Fruit fly (Drosophila melanogaster): ENCODE data around the gene CG14130.

The CG14130 gene

dm6 chr3L:11847703-11848102 lies 32.5 kb downstream of the CG14130 start, which contains the start of gene CG12521:
Gene CG12521 (minus strand): TSS chr3L:11847803.
- TF ChIP-seq CG17801 (GFP tag; optimal IDR thresholded peaks at IDR 0.05; ENCODE audit: partially characterized antibody) = no peak

DNA sequence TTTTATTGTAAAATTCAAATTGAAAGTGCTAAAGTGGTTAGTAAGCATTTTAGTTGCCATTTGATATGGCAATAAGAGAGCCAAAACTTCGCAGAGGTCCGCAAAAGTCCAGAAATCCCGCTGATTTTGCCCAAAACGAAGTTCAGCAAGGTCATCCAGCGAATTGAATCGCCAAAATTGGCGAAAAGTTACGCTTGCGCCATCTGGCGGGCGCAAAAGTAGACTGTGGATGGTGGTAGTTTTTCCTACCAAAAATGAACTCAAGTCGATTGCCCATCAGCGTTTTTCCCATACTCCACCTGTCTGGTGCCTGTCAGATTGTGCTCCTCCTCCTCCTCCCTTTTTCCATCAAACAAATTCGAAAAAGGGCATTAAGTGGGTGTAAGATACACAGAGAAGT lies 37.7 kb downstream of the CG14130 start:
- no peak for TF ChIP-seq CG17801 (GFP tag; optimal IDR thresholded peaks at IDR 0.05; ENCODE audit: partially characterized antibody)

- TF ChIP-seq CG17801 (GFP tag; optimal IDR thresholded peaks at IDR 0.05; ENCODE audit: partially characterized antibody) = no peak
Measured at dm6 chr3L:11858745-11859144, 43.5 kb downstream of the CG14130 start.

- TF ChIP-seq CG17801 (GFP tag; optimal IDR thresholded peaks at IDR 0.05; ENCODE audit: partially characterized antibody) = no peak
Measured at dm6 chr3L:11862266-11862665, 47.0 kb downstream of the CG14130 start.

DNA sequence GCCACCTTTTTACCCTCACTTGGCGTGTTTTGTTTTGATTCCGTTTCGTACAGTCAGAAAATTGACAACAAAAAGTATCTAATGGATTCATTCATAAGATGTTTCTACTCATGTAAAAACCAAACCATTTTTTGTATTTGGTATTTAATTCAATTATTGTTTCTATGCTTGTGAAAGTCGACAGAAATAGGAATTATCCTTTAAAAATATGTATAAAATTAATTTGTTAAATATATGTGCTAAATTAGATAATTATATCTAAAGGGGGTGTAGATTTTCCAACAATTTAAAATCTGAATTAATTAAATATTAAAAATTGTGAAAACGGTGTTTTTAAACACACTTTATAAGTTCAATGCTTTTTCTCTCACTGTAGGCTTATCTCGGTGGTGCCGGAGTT lies 48.3 kb downstream of the CG14130 start:
- no peak for TF ChIP-seq CG17801 (GFP tag; optimal IDR thresholded peaks at IDR 0.05; ENCODE audit: partially characterized antibody)

Measured in ovary, adult (tissue).